Fruit fly (Drosophila melanogaster): ENCODE measurements around the gene dnt.

dm6 chr2L:19401914-19402313, 38.9 kb upstream of the dnt start:
- no peak for TF ChIP-seq Lpt (GFP tag; optimal IDR thresholded peaks at IDR 0.05)
- TF ChIP-seq svp (GFP tag), result no peak
- TF ChIP-seq fd59A (GFP tag; optimal IDR thresholded peaks at IDR 0.05), result no peak
- no peak for TF ChIP-seq CG4318 (GFP tag; optimal IDR thresholded peaks at IDR 0.05)
- TF ChIP-seq CG3032 (tag; optimal IDR thresholded peaks at IDR 0.05), result no peak
- no peak for TF ChIP-seq CG10669 (GFP tag; optimal IDR thresholded peaks at IDR 0.05)
- no peak for TF ChIP-seq ss (GFP tag; optimal IDR thresholded peaks at IDR 0.05)
- TF ChIP-seq CG32006 (GFP tag; optimal IDR thresholded peaks at IDR 0.05), result no peak
- no peak for TF ChIP-seq Hr39 (GFP tag; optimal IDR thresholded peaks at IDR 0.05)
- TF ChIP-seq CG6163 (GFP tag; IDR thresholded peaks at IDR 0.05), result no peak
